Worm (Caenorhabditis elegans) whole organism, L1 larva: ENCODE data around the gene flp-34.

ENCODE experiments used
- C16A3.4 ChIP-seq: fragments of 150-350 bp; optimal IDR thresholded peaks from 2 replicates; lab custom pipeline; 2014; ENCODE audit warnings: missing biosample characterization, missing genetic modification characterization
- alr-1 ChIP-seq: fragments of 200-800 bp; sonication (Bioruptor generic); optimal IDR thresholded peaks from 2 replicates; lab custom pipeline; 2018; ENCODE audit warnings: borderline replicate concordance, mild to moderate bottlenecking, missing genetic modification characterization, missing compliant biosample characterization
- ceh-8 ChIP-seq: fragments of 200-800 bp; sonication (Bioruptor generic); optimal IDR thresholded peaks from 2 replicates; lab custom pipeline; 2018; ENCODE audit warnings: mild to moderate bottlenecking, missing genetic modification characterization, moderate library complexity, missing compliant biosample characterization
- ceh-88 ChIP-seq: fragments of 200-800 bp; sonication (Bioruptor generic); IDR thresholded peaks from 2 replicates; pipeline ENCODE4 v1.3.6; 2022; ENCODE audit warnings: missing genetic modification characterization, missing compliant biosample characterization
- ceh-90 ChIP-seq: sonication (generic microtip); optimal IDR thresholded peaks from 2 replicates; lab custom pipeline; 2016; ENCODE audit warnings: missing genetic modification characterization, missing compliant biosample characterization
- efl-1 ChIP-seq, 4 experiments: fragments of 150-350 bp; optimal IDR thresholded peaks in 3 of 4; peaks in 1 of 4; 1 replicate in 1 of 4; 2 replicates in 3 of 4; lab custom pipeline; 2014; ENCODE audit warnings: missing biosample characterization in 2 of 4, missing genetic modification characterization in 2 of 4, missing genetic modification reagents in 2 of 4
- elt-3 ChIP-seq, 6 experiments: fragments of 150-350 bp in 1 of 6; sonication (generic microtip); optimal IDR thresholded peaks; 2 replicates each; lab custom pipeline; 2017 to 2018; ENCODE audit warnings: missing biosample characterization in 6 of 6, missing genetic modification characterization in 6 of 6, inconsistent platforms in 1 of 6
- fkh-10 ChIP-seq: sonication (generic microtip); optimal IDR thresholded peaks from 2 replicates; lab custom pipeline; 2017; ENCODE audit warnings: missing biosample characterization, missing genetic modification reagents, missing genetic modification characterization
- fkh-4 ChIP-seq: sonication (generic microtip); optimal IDR thresholded peaks from 2 replicates; lab custom pipeline; 2016; ENCODE audit warnings: missing compliant biosample characterization, missing genetic modification characterization, borderline replicate concordance
- fkh-8 ChIP-seq: sonication (generic microtip); optimal IDR thresholded peaks from 2 replicates; lab custom pipeline; 2016; ENCODE audit warnings: mild to moderate bottlenecking, missing genetic modification characterization, missing compliant biosample characterization
- fos-1 ChIP-seq: fragments of 150-350 bp; optimal IDR thresholded peaks from 2 replicates; lab custom pipeline; 2014; ENCODE audit warnings: missing biosample characterization, missing genetic modification characterization
- hlh-4 ChIP-seq: sonication (generic microtip); optimal IDR thresholded peaks from 2 replicates; lab custom pipeline; 2016; ENCODE audit warnings: mild to moderate bottlenecking, missing genetic modification characterization, missing compliant biosample characterization
- hpl-2 ChIP-seq: fragments of 150-350 bp; optimal IDR thresholded peaks from 2 replicates; lab custom pipeline; 2014; ENCODE audit warnings: missing biosample characterization, missing genetic modification reagents, missing genetic modification characterization
- irx-1 ChIP-seq: sonication (generic microtip); optimal IDR thresholded peaks from 2 replicates; lab custom pipeline; 2016; ENCODE audit warnings: missing genetic modification characterization, missing compliant biosample characterization
- isw-1 ChIP-seq: fragments of 200-800 bp; sonication (Bioruptor generic); IDR thresholded peaks from 2 replicates; pipeline ENCODE4 v1.3.6; 2022; ENCODE audit warnings: missing genetic modification characterization, missing compliant biosample characterization
- lin-14 ChIP-seq: fragments of 200-800 bp; sonication (Bioruptor generic); optimal IDR thresholded peaks from 2 replicates; lab custom pipeline; 2018; ENCODE audit warnings: mild to moderate bottlenecking, missing genetic modification characterization, moderate library complexity, missing compliant biosample characterization
- lin-35 ChIP-seq, 2 experiments: fragments of 150-350 bp; optimal IDR thresholded peaks; 2 replicates each; lab custom pipeline; 2014; ENCODE audit warnings: missing biosample characterization in 2 of 2, missing genetic modification characterization in 2 of 2, missing genetic modification reagents in 2 of 2
- lsy-2 ChIP-seq, 2 experiments: fragments of 150-350 bp; optimal IDR thresholded peaks; 2 replicates each; lab custom pipeline; 2014; ENCODE audit warnings: missing biosample characterization in 2 of 2, missing genetic modification characterization in 2 of 2
- mdl-1 ChIP-seq, 2 experiments: fragments of 150-350 bp; optimal IDR thresholded peaks; 2 replicates each; lab custom pipeline; 2014 to 2017; ENCODE audit warnings: missing biosample characterization in 2 of 2, missing genetic modification characterization in 2 of 2, inconsistent platforms in 1 of 2
- nhr-12 ChIP-seq: sonication (generic microtip); optimal IDR thresholded peaks from 2 replicates; lab custom pipeline; 2017; ENCODE audit warnings: missing biosample characterization, missing genetic modification characterization
- nhr-19 ChIP-seq: fragments of 200-800 bp; sonication (Bioruptor generic); conservative IDR thresholded peaks from 2 replicates; pipeline ENCODE4 v1.3.6; 2022; ENCODE audit warnings: missing genetic modification characterization, missing compliant biosample characterization
- nhr-20 ChIP-seq: sonication (generic microtip); optimal IDR thresholded peaks from 2 replicates; lab custom pipeline; 2016; ENCODE audit warnings: mild to moderate bottlenecking, missing genetic modification characterization, missing compliant biosample characterization
- nhr-237 ChIP-seq: fragments of 150-350 bp; optimal IDR thresholded peaks from 2 replicates; lab custom pipeline; 2014; ENCODE audit warnings: missing biosample characterization, missing genetic modification characterization
- nhr-28 ChIP-seq: fragments of 150-350 bp; optimal IDR thresholded peaks from 2 replicates; lab custom pipeline; 2014; ENCODE audit warnings: missing biosample characterization, missing genetic modification characterization
- nhr-77 ChIP-seq: fragments of 150-350 bp; optimal IDR thresholded peaks from 2 replicates; lab custom pipeline; 2014; ENCODE audit warnings: missing biosample characterization, missing genetic modification characterization
- nhr-85 ChIP-seq: sonication (generic microtip); peaks from one replicate; lab custom pipeline; 2016; ENCODE audit warnings: missing genetic modification characterization, inconsistent platforms, missing compliant biosample characterization
- nhr-90 ChIP-seq: sonication (generic microtip); optimal IDR thresholded peaks from 2 replicates; lab custom pipeline; 2016; ENCODE audit warnings: mild to moderate bottlenecking, missing genetic modification characterization, missing compliant biosample characterization; ENCODE audit not compliant: poor library complexity
- pax-3 ChIP-seq: fragments of 200-800 bp; sonication (Bioruptor generic); optimal IDR thresholded peaks from 2 replicates; lab custom pipeline; 2018; ENCODE audit warnings: mild to moderate bottlenecking, missing genetic modification characterization, moderate library complexity, missing compliant biosample characterization
- snpc-4 ChIP-seq: fragments of 150-350 bp; optimal IDR thresholded peaks from 2 replicates; lab custom pipeline; 2014; ENCODE audit warnings: missing biosample characterization, missing genetic modification characterization
- sptf-1 ChIP-seq: fragments of 150-350 bp; optimal IDR thresholded peaks from 2 replicates; lab custom pipeline; 2014; ENCODE audit warnings: missing biosample characterization, missing genetic modification characterization
- sup-37 ChIP-seq: fragments of 200-800 bp; sonication (Bioruptor generic); optimal IDR thresholded peaks from 2 replicates; lab custom pipeline; 2018; ENCODE audit warnings: mild to moderate bottlenecking, missing genetic modification characterization, missing compliant biosample characterization
- swsn-7 ChIP-seq: sonication (generic microtip); optimal IDR thresholded peaks from 2 replicates; lab custom pipeline; 2016; ENCODE audit warnings: missing genetic modification characterization, missing compliant biosample characterization
- tbx-2 ChIP-seq: sonication (generic microtip); optimal IDR thresholded peaks from 2 replicates; lab custom pipeline; 2016; ENCODE audit warnings: missing genetic modification characterization, missing compliant biosample characterization
- unc-130 ChIP-seq: fragments of 150-350 bp; optimal IDR thresholded peaks from 2 replicates; lab custom pipeline; 2017; ENCODE audit warnings: missing biosample characterization, missing genetic modification characterization, inconsistent platforms
- vab-15 ChIP-seq: sonication (generic microtip); optimal IDR thresholded peaks from 2 replicates; lab custom pipeline; 2017; ENCODE audit warnings: missing genotype, mild to moderate bottlenecking, missing genetic modification characterization, missing compliant biosample characterization
- zag-1 ChIP-seq: fragments of 150-350 bp; optimal IDR thresholded peaks from 2 replicates; lab custom pipeline; 2014; ENCODE audit warnings: missing biosample characterization, missing genetic modification characterization
- zip-4 ChIP-seq: fragments of 200-800 bp; sonication (Bioruptor generic); optimal IDR thresholded peaks from 2 replicates; lab custom pipeline; 2018; ENCODE audit warnings: mild to moderate bottlenecking, missing genetic modification characterization, moderate library complexity, missing compliant biosample characterization
- ztf-11 ChIP-seq, 2 experiments: sonication (generic microtip); optimal IDR thresholded peaks; 2 replicates each; lab custom pipeline; 2016 to 2017; ENCODE audit warnings: missing genetic modification characterization in 2 of 2, missing biosample characterization in 1 of 2, missing compliant biosample characterization in 1 of 2

flp-34 gene

ce11 chrV:1060219-1060863 is 27.1 kb upstream of the flp-34 start (continued):
- TF ChIP-seq fkh-10 (GFP tag; lab: Kevin White, UChicago) (no peak), efl-1 (optimal IDR thresholded peaks at IDR 0.05; lab: Kevin White, UChicago) (peak in 1 of 2 experiments; percentile 15), efl-1 (GFP tag; optimal IDR thresholded peaks at IDR 0.05 in 1 of 2; lab: Kevin White, UChicago) (peak in 1 of 2 experiments; percentile 89), sptf-1 (tag; lab: Kevin White, UChicago) (no peak), nhr-77 (tag; lab: Kevin White, UChicago) (no peak), alr-1 (tag; lab: Kevin White, UChicago) (no peak), ztf-11 (tag; optimal IDR thresholded peaks at IDR 0.05; lab: Kevin White, UChicago) (no peak), nhr-12 (no peak), fos-1 (tag; lab: Kevin White, UChicago) (no peak), C16A3.4 (peak; percentile 32), lin-14 (GFP tag; lab: Kevin White, UChicago) (no peak), isw-1 (no peak), pax-3 (tag; lab: Kevin White, UChicago) (no peak), nhr-20 (tag; lab: Kevin White, UChicago) (peak; percentile 51), zag-1 (no peak), lin-35 (GFP tag; optimal IDR thresholded peaks at IDR 0.05; lab: Kevin White, UChicago) (peak in 1 of 2 experiments; percentile 38), fkh-8 (no peak), mdl-1 (tag; optimal IDR thresholded peaks at IDR 0.05; lab: Kevin White, UChicago) (no peak), nhr-85 (tag; lab: Kevin White, UChicago) (no peak), unc-130 (tag; lab: Kevin White, UChicago) (no peak), ceh-90 (tag; lab: Kevin White, UChicago) (peak; percentile 70), ceh-88 (GFP tag; lab: Robert Waterston, UW) (no peak), ceh-8 (GFP tag; lab: Kevin White, UChicago) (no peak), nhr-237 (no peak), nhr-19 (GFP tag; lab: Robert Waterston, UW) (no peak; the same call in 1 of the 2 replicates), nhr-90 (tag; lab: Kevin White, UChicago) (peak; percentile 49), lsy-2 (tag; optimal IDR thresholded peaks at IDR 0.05; lab: Kevin White, UChicago) (peak in 1 of 2 experiments; percentile 33), zip-4 (GFP tag; lab: Kevin White, UChicago) (no peak), swsn-7 (no peak), fkh-4 (tag; lab: Kevin White, UChicago) (no peak), elt-3 (tag; optimal IDR thresholded peaks at IDR 0.05; lab: Kevin White, UChicago) (peak in 3 of 6 experiments; percentile 37 to 95 (median 53)), hlh-4 (tag; lab: Kevin White, UChicago) (no peak), tbx-2 (peak; percentile 18), sup-37 (no peak), snpc-4 (tag; lab: Kevin White, UChicago) (no peak), vab-15 (no peak), nhr-28 (tag; lab: Kevin White, UChicago) (no peak)
- TF ChIP-seq, all 84 proteins: peak for 17

- TF ChIP-seq sptf-1 (tag; lab: Kevin White, UChicago): no peak
These were observed 20.2 kb upstream of the flp-34 start for ce11 chrV:1053385-1053784.

ce11 chrV:1052559-1053064 is 19.4 kb upstream of the flp-34 start, which contains the start of gene K10C9.4:
Gene K10C9.4, minus strand, starts transcription at chrV:1053014.
- no peak for TF ChIP-seq irx-1 (tag; lab: Kevin White, UChicago)
- TF ChIP-seq hpl-2 (GFP tag; lab: Kevin White, UChicago): no peak
- TF ChIP-seq, all 84 proteins: peak for 0
